Worm (Caenorhabditis elegans) whole organism, L4 larva: ENCODE results near the gene K10D6.4.

Experiments used
- F26F4.8 ChIP-seq: fragments of 200-800 bp; sonication (Bioruptor generic); conservative IDR thresholded peaks from 2 replicates; pipeline ENCODE4 v1.3.6; 2022; ENCODE audit warnings: missing genetic modification characterization, missing compliant biosample characterization
- F37D6.2 ChIP-seq: sonication (generic microtip); optimal IDR thresholded peaks from 2 replicates; lab custom pipeline; 2016; ENCODE audit warnings: mild to moderate bottlenecking, missing genetic modification characterization, missing compliant biosample characterization
- F44E2.7 ChIP-seq: fragments of 200-800 bp; sonication (Bioruptor generic); IDR thresholded peaks from 2 replicates; pipeline ENCODE4 v2.1.2; 2022; ENCODE audit warnings: missing genetic modification characterization, missing compliant biosample characterization
- F49E8.2 ChIP-seq: sonication (generic microtip); optimal IDR thresholded peaks from 2 replicates; lab custom pipeline; 2016; ENCODE audit warnings: missing compliant biosample characterization, mild to moderate bottlenecking, missing genetic modification characterization, borderline replicate concordance
- R02D3.7 ChIP-seq: fragments of 150-350 bp; sonication (generic microtip); optimal IDR thresholded peaks from 3 replicates; lab custom pipeline; 2014; ENCODE audit warnings: missing biosample characterization, missing genetic modification characterization
- T20F7.1 ChIP-seq: fragments of 200-800 bp; sonication (Bioruptor generic); optimal IDR thresholded peaks from 2 replicates; lab custom pipeline; 2018; ENCODE audit warnings: mild to moderate bottlenecking, missing genetic modification characterization, missing compliant biosample characterization
- Y105C5A.15 ChIP-seq: fragments of 200-800 bp; sonication (Bioruptor generic); IDR thresholded peaks from 2 replicates; pipeline ENCODE4 v1.3.6; 2022; ENCODE audit warnings: missing genetic modification characterization, missing compliant biosample characterization
- Y48G9A.11 ChIP-seq: fragments of 200-800 bp; sonication (Bioruptor generic); IDR thresholded peaks from 2 replicates; pipeline ENCODE4 v1.3.6; 2022; ENCODE audit warnings: missing genetic modification reagents, missing genetic modification characterization, missing compliant biosample characterization
- Y75B8A.6 ChIP-seq: fragments of 200-800 bp; sonication (Bioruptor generic); IDR thresholded peaks from 2 replicates; pipeline ENCODE4 v1.3.6; 2022; ENCODE audit warnings: missing genetic modification reagents, missing genetic modification characterization, missing compliant biosample characterization
- ama-1 ChIP-seq: fragments of 150-350 bp; optimal IDR thresholded peaks from 2 replicates; lab custom pipeline; 2014; ENCODE audit warnings: inconsistent platforms, mixed read lengths
- ceh-28 ChIP-seq: fragments of 150-350 bp; optimal IDR thresholded peaks from 2 replicates; lab custom pipeline; 2014; ENCODE audit warnings: missing biosample characterization, missing genetic modification reagents, missing genetic modification characterization
- ceh-32 ChIP-seq: sonication (generic microtip); optimal IDR thresholded peaks from 2 replicates; lab custom pipeline; 2016; ENCODE audit warnings: mild to moderate bottlenecking, missing genetic modification characterization, missing compliant biosample characterization; ENCODE audit not compliant: poor library complexity
- ceh-44 ChIP-seq: fragments of 200-800 bp; sonication (Bioruptor generic); IDR thresholded peaks from 2 replicates; pipeline ENCODE4 v1.3.6; 2022; ENCODE audit warnings: missing genetic modification reagents, missing genetic modification characterization, missing compliant biosample characterization
- ceh-62 ChIP-seq: sonication (generic microtip); optimal IDR thresholded peaks from 2 replicates; lab custom pipeline; 2017; ENCODE audit warnings: missing biosample characterization, missing genetic modification characterization
- ctbp-1 ChIP-seq: fragments of 200-800 bp; sonication (Bioruptor generic); IDR thresholded peaks from 2 replicates; pipeline ENCODE4 v1.3.6; 2022; ENCODE audit warnings: missing genetic modification reagents, missing genetic modification characterization, missing compliant biosample characterization
- daf-16 ChIP-seq, 3 experiments: sonication (generic microtip); optimal IDR thresholded peaks; 2 replicates each; lab custom pipeline; 2016 to 2017; ENCODE audit warnings: missing genetic modification characterization in 3 of 3, missing genetic modification reagents in 3 of 3, mild to moderate bottlenecking in 2 of 3, missing compliant biosample characterization in 2 of 3, missing biosample characterization in 1 of 3, moderate library complexity in 1 of 3
- daf-19 ChIP-seq: fragments of 200-800 bp; sonication (Bioruptor generic); conservative IDR thresholded peaks from 2 replicates; pipeline ENCODE4 v1.3.6; 2022; ENCODE audit warnings: missing genetic modification characterization, missing compliant biosample characterization
- dmd-9 ChIP-seq: fragments of 200-800 bp; sonication (Bioruptor generic); IDR thresholded peaks from 2 replicates; pipeline ENCODE4 v1.3.6; 2022; ENCODE audit warnings: missing genetic modification reagents, missing genetic modification characterization, missing compliant biosample characterization
- duxl-1 ChIP-seq: sonication (generic microtip); optimal IDR thresholded peaks from 2 replicates; lab custom pipeline; 2016; ENCODE audit warnings: mild to moderate bottlenecking, missing genetic modification characterization, moderate library complexity, missing compliant biosample characterization; ENCODE audit not compliant: poor library complexity
- dve-1 ChIP-seq: sonication (generic microtip); optimal IDR thresholded peaks from 2 replicates; lab custom pipeline; 2017; ENCODE audit warnings: antibody characterized with exemption, mild to moderate bottlenecking, missing genetic modification characterization, missing compliant biosample characterization; ENCODE audit not compliant: insufficient read depth
- egl-43 ChIP-seq: fragments of 200-800 bp; sonication (Bioruptor generic); IDR thresholded peaks from 2 replicates; pipeline ENCODE4 v1.3.6; 2022; ENCODE audit warnings: missing genetic modification reagents, missing genetic modification characterization, missing compliant biosample characterization
- fkh-10 ChIP-seq: fragments of 150-350 bp; optimal IDR thresholded peaks from 2 replicates; lab custom pipeline; 2014; ENCODE audit warnings: missing biosample characterization, missing genetic modification reagents, missing genetic modification characterization
- hif-1 ChIP-seq, 2 experiments: sonication (generic microtip); optimal IDR thresholded peaks; 2 replicates each; lab custom pipeline; 2016 to 2017; ENCODE audit warnings: missing compliant biosample characterization in 2 of 2, missing genetic modification characterization in 2 of 2, missing genetic modification reagents in 2 of 2, missing genotype in 2 of 2, mild to moderate bottlenecking in 1 of 2
- hlh-11 ChIP-seq: fragments of 200-800 bp; sonication (Bioruptor generic); optimal IDR thresholded peaks from 2 replicates; lab custom pipeline; 2018; ENCODE audit warnings: mild to moderate bottlenecking, missing genetic modification characterization, missing compliant biosample characterization
- hmg-1.1 ChIP-seq: fragments of 200-800 bp; sonication (Bioruptor generic); IDR thresholded peaks from 2 replicates; pipeline ENCODE4 v1.3.6; 2022; ENCODE audit warnings: missing genetic modification reagents, missing genetic modification characterization, missing compliant biosample characterization
- lin-1 ChIP-seq: fragments of 200-800 bp; sonication (Bioruptor generic); IDR thresholded peaks from 2 replicates; pipeline ENCODE4 v1.3.6; 2022; ENCODE audit warnings: missing genetic modification reagents, missing genetic modification characterization, missing compliant biosample characterization
- lin-39 ChIP-seq: fragments of 150-350 bp; optimal IDR thresholded peaks from 2 replicates; lab custom pipeline; 2014; ENCODE audit warnings: missing biosample characterization, missing genetic modification reagents, missing genetic modification characterization
- madf-5 ChIP-seq, 2 experiments: fragments of 200-800 bp; sonication (Bioruptor generic); IDR thresholded peaks; 2 replicates each; pipeline ENCODE4 v1.3.6; 2022; ENCODE audit warnings: missing compliant biosample characterization in 2 of 2, missing genetic modification characterization in 2 of 2
- mdt-29 ChIP-seq: fragments of 200-800 bp; sonication (Bioruptor generic); IDR thresholded peaks from 2 replicates; pipeline ENCODE4 v1.3.6; 2022; ENCODE audit warnings: missing genetic modification reagents, missing genetic modification characterization, missing compliant biosample characterization
- mep-1 ChIP-seq: fragments of 150-350 bp; sonication (generic microtip); optimal IDR thresholded peaks from 3 replicates; lab custom pipeline; 2014; ENCODE audit warnings: missing biosample characterization, missing genetic modification characterization
- mes-2 ChIP-seq: sonication (generic microtip); optimal IDR thresholded peaks from 2 replicates; lab custom pipeline; 2016; ENCODE audit warnings: missing genotype, mild to moderate bottlenecking, missing genetic modification characterization, missing compliant biosample characterization; ENCODE audit not compliant: poor library complexity, severe bottlenecking
- mxl-3 ChIP-seq: fragments of 200-800 bp; sonication (Bioruptor generic); optimal IDR thresholded peaks from 2 replicates; lab custom pipeline; 2018; ENCODE audit warnings: mild to moderate bottlenecking, missing genetic modification characterization, missing compliant biosample characterization
- nhr-102 ChIP-seq: sonication (generic microtip); optimal IDR thresholded peaks from 2 replicates; lab custom pipeline; 2016; ENCODE audit warnings: mild to moderate bottlenecking, missing genetic modification characterization, moderate library complexity, missing compliant biosample characterization
- nhr-11 ChIP-seq: fragments of 150-350 bp; optimal IDR thresholded peaks from 2 replicates; lab custom pipeline; 2014; ENCODE audit warnings: missing biosample characterization, missing genetic modification characterization
- nhr-237 ChIP-seq: sonication (generic microtip); optimal IDR thresholded peaks from 2 replicates; lab custom pipeline; 2017; ENCODE audit warnings: missing biosample characterization, missing genetic modification characterization
- nhr-25 ChIP-seq: sonication (generic microtip); optimal IDR thresholded peaks from 2 replicates; lab custom pipeline; 2017; ENCODE audit warnings: missing genetic modification characterization, mild to moderate bottlenecking, missing compliant biosample characterization, antibody characterized with exemption, moderate library complexity, borderline replicate concordance; ENCODE audit not compliant: insufficient read depth
- nhr-41 ChIP-seq: fragments of 200-800 bp; sonication (Bioruptor generic); IDR thresholded peaks from 2 replicates; pipeline ENCODE4 v1.3.6; 2022; ENCODE audit warnings: missing genetic modification reagents, missing genetic modification characterization, missing compliant biosample characterization
- nhr-77 ChIP-seq: fragments of 150-350 bp; optimal IDR thresholded peaks from 2 replicates; lab custom pipeline; 2014; ENCODE audit warnings: missing biosample characterization, missing genetic modification characterization
- pha-4 ChIP-seq, 2 experiments: fragments of 150-350 bp in 1 of 2; fragments of 200-800 bp in 1 of 2; sonication (Bioruptor generic) in 1 of 2; IDR thresholded peaks in 1 of 2; optimal IDR thresholded peaks in 1 of 2; 2 replicates each; pipeline versions ENCODE4 v1.3.6 to Lab custom; 2014 to 2022; ENCODE audit warnings: missing genetic modification characterization in 2 of 2, missing genetic modification reagents in 2 of 2, missing biosample characterization in 1 of 2, missing compliant biosample characterization in 1 of 2
- php-3 ChIP-seq: fragments of 200-800 bp; sonication (Bioruptor generic); IDR thresholded peaks from 2 replicates; pipeline ENCODE4 v1.3.6; 2022; ENCODE audit warnings: missing genetic modification reagents, missing genetic modification characterization, missing compliant biosample characterization
- rbr-2 ChIP-seq: sonication (generic microtip); optimal IDR thresholded peaks from 2 replicates; lab custom pipeline; 2016; ENCODE audit warnings: missing genotype, missing genetic modification characterization, missing compliant biosample characterization
- saeg-2 ChIP-seq: fragments of 200-800 bp; sonication (Bioruptor generic); IDR thresholded peaks from 2 replicates; pipeline ENCODE4 v1.3.6; 2022; ENCODE audit warnings: missing genetic modification reagents, missing genetic modification characterization, missing compliant biosample characterization
- snpc-1.2 ChIP-seq: fragments of 200-800 bp; sonication (Bioruptor generic); IDR thresholded peaks from 2 replicates; pipeline ENCODE4 v1.3.6; 2022; ENCODE audit warnings: missing genetic modification reagents, missing genetic modification characterization, missing compliant biosample characterization
- snpc-4 ChIP-seq: fragments of 150-350 bp; optimal IDR thresholded peaks from 2 replicates; lab custom pipeline; 2014; ENCODE audit warnings: missing biosample characterization, missing genetic modification characterization
- unc-39 ChIP-seq: sonication (generic microtip); optimal IDR thresholded peaks from 2 replicates; lab custom pipeline; 2017; ENCODE audit warnings: missing biosample characterization, missing genetic modification characterization
- zag-1 ChIP-seq: fragments of 150-350 bp; optimal IDR thresholded peaks from 2 replicates; lab custom pipeline; 2014; ENCODE audit warnings: missing biosample characterization, missing genetic modification characterization
- zip-11 ChIP-seq: fragments of 200-800 bp; sonication (Bioruptor generic); IDR thresholded peaks from 2 replicates; pipeline ENCODE4 v1.3.6; 2022; ENCODE audit warnings: missing genetic modification characterization, missing compliant biosample characterization
- zip-2 ChIP-seq: fragments of 150-350 bp; optimal IDR thresholded peaks from 2 replicates; lab custom pipeline; 2014; ENCODE audit warnings: missing biosample characterization, missing genetic modification characterization

Gene K10D6.4

ce11 chrV:11239187-11239725, 37.5 kb downstream of the K10D6.4 start, which contains the start of the genes dvc-1 and ima-1 (continued):
- peak; percentile 58 for TF ChIP-seq nhr-77 (tag; lab: Kevin White, UChicago)
- peak; percentile 96 for TF ChIP-seq R02D3.7
- TF ChIP-seq T20F7.1, result no peak
- peak; percentile 17 for TF ChIP-seq rbr-2 (tag; lab: Kevin White, UChicago)
- TF ChIP-seq mep-1 (tag; lab: Kevin White, UChicago), result peak; percentile 59
- no peak for TF ChIP-seq daf-19 (GFP tag; lab: Robert Waterston, UW)
- no peak for TF ChIP-seq nhr-25
- peak; percentile 91 for TF ChIP-seq mes-2 (tag; lab: Kevin White, UChicago)
- peak; percentile 31; the same call in 1 of the 2 replicates for TF ChIP-seq mdt-29 (GFP tag; lab: Robert Waterston, UW)
- TF ChIP-seq ctbp-1 (GFP tag; lab: Robert Waterston, UW), result 0 out of 2 replicates have a peak, but pooled peaks have one; percentile 8
- no peak for TF ChIP-seq F44E2.7 (GFP tag; lab: Robert Waterston, UW)
- TF ChIP-seq nhr-41 (GFP tag; lab: Robert Waterston, UW), result no peak
- no peak for TF ChIP-seq snpc-4 (tag; lab: Kevin White, UChicago)
- TF ChIP-seq Y48G9A.11 (GFP tag; lab: Robert Waterston, UW), result 0 out of 2 replicates have a peak, but pooled peaks have one; percentile 27
- TF ChIP-seq F49E8.2 (tag; lab: Kevin White, UChicago), result peak; percentile 31
- no peak for TF ChIP-seq nhr-237 (tag; lab: Kevin White, UChicago)
- TF ChIP-seq unc-39 (tag; lab: Kevin White, UChicago), result no peak
- peak; percentile 58 for TF ChIP-seq hlh-11 (tag; lab: Kevin White, UChicago)
- TF ChIP-seq saeg-2 (GFP tag; lab: Robert Waterston, UW), result no peak
- no peak for TF ChIP-seq zip-11 (GFP tag; lab: Robert Waterston, UW)
- no peak for TF ChIP-seq madf-5 (GFP tag; IDR thresholded peaks at IDR 0.05; lab: Robert Waterston, UW)
- TF ChIP-seq snpc-1.2 (GFP tag; lab: Robert Waterston, UW), result no peak
- no peak for TF ChIP-seq ceh-28 (tag; lab: Kevin White, UChicago)
- TF ChIP-seq ceh-32 (tag; lab: Kevin White, UChicago), result no peak
- TF ChIP-seq lin-1, result no peak
- TF ChIP-seq php-3 (GFP tag; lab: Robert Waterston, UW), result 0 out of 2 replicates have a peak, but pooled peaks have one; percentile 30
- TF ChIP-seq hmg-1.1 (GFP tag; lab: Robert Waterston, UW), result peak; percentile 49; the same call in 1 of the 2 replicates
- TF ChIP-seq egl-43, result peak; percentile 65
- TF ChIP-seq ceh-44 (GFP tag; lab: Robert Waterston, UW), result no peak
- no peak for TF ChIP-seq nhr-102 (tag; lab: Kevin White, UChicago)
- 0 out of 2 replicates have a peak, but pooled peaks have one; percentile 36 for TF ChIP-seq dmd-9 (GFP tag; lab: Robert Waterston, UW)
- TF ChIP-seq ceh-62 (tag; lab: Kevin White, UChicago), result no peak
- no peak for TF ChIP-seq daf-16 (GFP tag; optimal IDR thresholded peaks at IDR 0.05; lab: Kevin White, UChicago)
- no peak for TF ChIP-seq daf-16 (tag; optimal IDR thresholded peaks at IDR 0.05; lab: Kevin White, UChicago)
- TF ChIP-seq Y75B8A.6 (GFP tag; lab: Robert Waterston, UW), result no peak
- no peak for TF ChIP-seq zip-2 (tag; lab: Kevin White, UChicago)
- TF ChIP-seq fkh-10 (GFP tag; lab: Kevin White, UChicago), result no peak
- peak; percentile 11 for TF ChIP-seq mxl-3
- TF ChIP-seq duxl-1 (tag; lab: Kevin White, UChicago), result no peak
- TF ChIP-seq ama-1 (lab: Kevin White, UChicago), result no peak
- TF ChIP-seq zag-1 (tag; lab: Kevin White, UChicago), result no peak
- TF ChIP-seq pha-4 (GFP tag; IDR thresholded peaks at IDR 0.05; lab: Robert Waterston, UW), result peak; percentile 43; the same call in 1 of the 2 replicates
- no peak for TF ChIP-seq pha-4 (tag; optimal IDR thresholded peaks at IDR 0.05; lab: Kevin White, UChicago)
- no peak for TF ChIP-seq F37D6.2 (tag; lab: Kevin White, UChicago)
- peak; percentile 43 for TF ChIP-seq dve-1 (tag; lab: Kevin White, UChicago)
- no peak for TF ChIP-seq lin-39
- no peak for TF ChIP-seq Y105C5A.15 (GFP tag; lab: Robert Waterston, UW)
- TF ChIP-seq F26F4.8, result no peak
- no peak for TF ChIP-seq hif-1 (tag; optimal IDR thresholded peaks at IDR 0.05; lab: Kevin White, UChicago)
- TF ChIP-seq nhr-11 (tag; lab: Kevin White, UChicago), result no peak
